Fruit fly (Drosophila melanogaster): ENCODE measurements around the gene kirre.
A peak's percentile ranks its signal among the peaks of the same experiment; 100 is the strongest.

The kirre gene

DNA sequence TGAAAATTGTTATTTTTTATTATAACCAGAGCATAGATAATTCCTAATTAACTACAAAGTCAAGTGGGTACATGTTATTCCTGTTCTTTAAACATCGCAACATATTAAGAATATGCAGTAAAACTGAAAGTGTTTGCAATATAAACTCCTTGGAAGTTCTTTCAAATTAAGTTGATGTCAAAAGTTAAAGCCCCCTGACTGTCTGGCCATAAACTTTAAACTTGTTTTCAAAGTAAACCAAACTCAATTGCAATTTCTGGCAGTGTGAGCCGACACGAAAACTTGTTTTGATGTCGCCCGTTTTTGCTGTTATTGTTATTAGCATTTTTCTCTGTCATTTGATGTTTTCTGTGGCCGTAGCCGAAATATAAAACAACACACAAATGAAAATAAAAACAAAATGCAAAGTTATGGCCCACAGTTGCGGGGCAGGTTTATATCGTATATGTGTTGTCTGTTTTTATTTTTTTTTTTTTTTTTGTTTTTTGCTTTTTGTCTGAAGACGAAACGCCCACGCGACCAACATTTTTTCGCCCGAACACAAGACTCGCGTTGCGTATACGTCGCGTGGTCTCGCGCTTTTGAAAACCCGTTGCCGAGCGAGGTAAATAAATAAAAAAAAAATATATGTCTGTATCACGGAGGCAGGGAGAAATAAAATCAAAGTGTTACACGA, 253.1 kb downstream of the kirre start:
- TF ChIP-seq CG6276 (GFP tag; optimal IDR thresholded peaks at IDR 0.05) (peak; percentile 20), fkh (GFP tag; optimal IDR thresholded peaks at IDR 0.05) (no peak), Hr39 (GFP tag; optimal IDR thresholded peaks at IDR 0.05) (peak; percentile 12), CG11762 (GFP tag; optimal IDR thresholded peaks at IDR 0.05; ENCODE audit: insufficient read depth) (no peak), spab (GFP tag; optimal IDR thresholded peaks at IDR 0.05) (no peak), CG6792 (GFP tag; optimal IDR thresholded peaks at IDR 0.05) (no peak), Met (GFP tag; optimal IDR thresholded peaks at IDR 0.05) (no peak), ss (GFP tag; optimal IDR thresholded peaks at IDR 0.05) (peak; percentile 33 to 34), Ets21C (GFP tag; optimal IDR thresholded peaks at IDR 0.05) (no peak), pdm3 (GFP tag; optimal IDR thresholded peaks at IDR 0.05) (peak; percentile 28), CG7368 (GFP tag; optimal IDR thresholded peaks at IDR 0.05) (no peak), dsx (GFP tag; optimal IDR thresholded peaks at IDR 0.05; ENCODE audit: poor library complexity, severe bottlenecking) (no peak), fd85E (GFP tag; optimal IDR thresholded peaks at IDR 0.05) (no peak), CG34406 (GFP tag; optimal IDR thresholded peaks at IDR 0.05) (no peak), Sox14 (GFP tag; optimal IDR thresholded peaks at IDR 0.05) (no peak), Sox15 (GFP tag; optimal IDR thresholded peaks at IDR 0.05) (no peak), eg (GFP tag; IDR thresholded peaks at IDR 0.05) (peak; percentile 90), CG8319 (GFP tag; optimal IDR thresholded peaks at IDR 0.05) (no peak), Eip78C (GFP tag) (peak; percentile 76), CG4318 (GFP tag; optimal IDR thresholded peaks at IDR 0.05) (peak; percentile 14), esn (GFP tag; optimal IDR thresholded peaks at IDR 0.05) (no peak), Ets96B (tag; optimal IDR thresholded peaks at IDR 0.05) (no peak), CG6854 (GFP tag; optimal IDR thresholded peaks at IDR 0.05) (no peak), acj6 (GFP tag; optimal IDR thresholded peaks at IDR 0.05) (no peak), fd59A (GFP tag; optimal IDR thresholded peaks at IDR 0.05) (no peak), CG10669 (GFP tag; optimal IDR thresholded peaks at IDR 0.05) (no peak), Lpt (GFP tag; optimal IDR thresholded peaks at IDR 0.05) (peak; percentile 23), CG3919 (GFP tag; optimal IDR thresholded peaks at IDR 0.05) (no peak), CG6163 (GFP tag; IDR thresholded peaks at IDR 0.05) (peak; percentile 76; the same call in 2 of the 3 replicates), Gug (GFP tag; IDR thresholded peaks at IDR 0.05) (no peak; the same call in 1 of the 2 replicates), vri (GFP tag; optimal IDR thresholded peaks at IDR 0.05) (peak; percentile 6), Eip93F (GFP tag; optimal IDR thresholded peaks at IDR 0.05) (no peak), dac (GFP tag; optimal IDR thresholded peaks at IDR 0.05) (no peak), CG3032 (tag; optimal IDR thresholded peaks at IDR 0.05) (no peak), Blimp-1 (GFP tag; optimal IDR thresholded peaks at IDR 0.05) (no peak), CG15336 (GFP tag; IDR thresholded peaks at IDR 0.05) (peak; percentile 66; the same call in 1 of the 2 replicates), CG1621 (tag; optimal IDR thresholded peaks at IDR 0.05) (no peak), cyc (GFP tag; optimal IDR thresholded peaks at IDR 0.05) (no peak), CG16779 (tag; optimal IDR thresholded peaks at IDR 0.05) (peak; percentile 4), topi (GFP tag; optimal IDR thresholded peaks at IDR 0.05) (no peak), Eip75B (GFP tag; optimal IDR thresholded peaks at IDR 0.05) (no peak), Smox (GFP tag; optimal IDR thresholded peaks at IDR 0.05) (no peak), CG32006 (GFP tag; optimal IDR thresholded peaks at IDR 0.05) (peak; percentile 33), achi (GFP tag; optimal IDR thresholded peaks at IDR 0.05) (peak; percentile 8), svp (GFP tag) (peak; percentile 66), lz (GFP tag; optimal IDR thresholded peaks at IDR 0.05) (no peak), CG9139 (GFP tag; optimal IDR thresholded peaks at IDR 0.05) (no peak), Sox102F (GFP tag; optimal IDR thresholded peaks at IDR 0.05) (no peak), OdsH (GFP tag; optimal IDR thresholded peaks at IDR 0.05) (peak; percentile 2), CG10631 (GFP tag; optimal IDR thresholded peaks at IDR 0.05) (no peak), CG11294 (GFP tag; IDR thresholded peaks at IDR 0.05) (no peak)

Data from whole organism, prepupa.